Fruit fly (Drosophila melanogaster) whole organism, embryonic: ENCODE results near the gene RhoGAP18B.

Experiments
- Atf3 ChIP-seq: fragments of 200-800 bp; sonication (Bioruptor generic); optimal IDR thresholded peaks from 3 replicates; lab custom pipeline; 2016; ENCODE audit warnings: missing biosample characterization, missing genetic modification characterization
- Atf6 ChIP-seq: fragments of 200-800 bp; sonication (Bioruptor generic); IDR thresholded peaks from 2 replicates; pipeline ENCODE4 v1.3.6; 2022; ENCODE audit warnings: missing biosample characterization, missing genetic modification characterization
- BtbVII ChIP-seq: fragments of 200-800 bp; sonication (Bioruptor generic); optimal IDR thresholded peaks from 3 replicates; lab custom pipeline; 2017; ENCODE audit warnings: missing biosample characterization, mild to moderate bottlenecking, missing genetic modification characterization
- CG10147 ChIP-seq: fragments of 200-800 bp; sonication (Bioruptor generic); optimal IDR thresholded peaks from 2 replicates; lab custom pipeline; 2019; ENCODE audit warnings: missing biosample characterization, mild to moderate bottlenecking, missing genetic modification characterization, moderate library complexity
- CG10321 ChIP-seq: fragments of 200-800 bp; sonication (Bioruptor generic); IDR thresholded peaks from 2 replicates; pipeline ENCODE4 v1.3.6; 2022; ENCODE audit warnings: missing biosample characterization, missing genetic modification characterization
- CG13123 ChIP-seq: fragments of 200-800 bp; sonication (Bioruptor generic); optimal IDR thresholded peaks from 2 replicates; lab custom pipeline; 2016; ENCODE audit warnings: missing biosample characterization, missing genetic modification characterization
- CG13287 ChIP-seq: fragments of 200-800 bp; sonication (Bioruptor generic); IDR thresholded peaks from 2 replicates; pipeline ENCODE4 v1.3.6; 2022; ENCODE audit warnings: missing biosample characterization, missing genetic modification characterization; ENCODE audit not compliant: partially characterized antibody
- CG2678 ChIP-seq: fragments of 200-800 bp; sonication (Bioruptor generic); optimal IDR thresholded peaks from 3 replicates; lab custom pipeline; 2019; ENCODE audit warnings: missing biosample characterization, mild to moderate bottlenecking, missing genetic modification characterization, moderate library complexity
- CG2875 ChIP-seq: fragments of 200-800 bp; sonication (Bioruptor generic); optimal IDR thresholded peaks from 2 replicates; lab custom pipeline; 2017; ENCODE audit warnings: missing biosample characterization, mild to moderate bottlenecking, missing genetic modification characterization, missing genetic modification reagents
- CG33557 ChIP-seq: fragments of 200-800 bp; sonication (Bioruptor generic); optimal IDR thresholded peaks from 2 replicates; lab custom pipeline; 2019; ENCODE audit warnings: missing biosample characterization, mild to moderate bottlenecking, missing genetic modification characterization, moderate library complexity
- CG3838 ChIP-seq: fragments of 200-800 bp; sonication (Bioruptor generic); optimal IDR thresholded peaks from 3 replicates; lab custom pipeline; 2016; ENCODE audit warnings: missing biosample characterization, missing genetic modification characterization
- CG5180 ChIP-seq: fragments of 200-800 bp; sonication (Bioruptor generic); optimal IDR thresholded peaks from 3 replicates; lab custom pipeline; 2017; ENCODE audit warnings: missing biosample characterization, missing genetic modification characterization, mild to moderate bottlenecking, moderate library complexity, missing genetic modification reagents
- CG6175 ChIP-seq: fragments of 200-800 bp; sonication (Bioruptor generic); IDR thresholded peaks from 3 replicates; pipeline ENCODE4 v1.3.6; 2022; ENCODE audit warnings: missing biosample characterization, missing genetic modification characterization
- CG6272 ChIP-seq: fragments of 200-800 bp; sonication (Bioruptor generic); IDR thresholded peaks from 2 replicates; pipeline ENCODE4 v1.3.6; 2022; ENCODE audit warnings: missing biosample characterization, missing genetic modification characterization
- CG6791 ChIP-seq: fragments of 200-800 bp; sonication (Bioruptor generic); IDR thresholded peaks from 3 replicates; pipeline ENCODE4 v1.3.6; 2022; ENCODE audit warnings: missing biosample characterization, missing genetic modification characterization; ENCODE audit not compliant: partially characterized antibody
- CG7786 ChIP-seq: fragments of 200-800 bp; sonication (Bioruptor generic); optimal IDR thresholded peaks from 2 replicates; lab custom pipeline; 2016; ENCODE audit warnings: missing biosample characterization, missing genetic modification characterization
- Ets97D ChIP-seq: fragments of 200-800 bp; sonication (Bioruptor generic); optimal IDR thresholded peaks from 3 replicates; lab custom pipeline; 2016; ENCODE audit warnings: missing biosample characterization, missing genetic modification characterization
- Fer2 ChIP-seq: fragments of 200-800 bp; sonication (Bioruptor generic); optimal IDR thresholded peaks from 2 replicates; lab custom pipeline; 2018; ENCODE audit warnings: missing biosample characterization, mild to moderate bottlenecking, missing genetic modification characterization, moderate library complexity
- Fer3 ChIP-seq: fragments of 200-800 bp; sonication (Bioruptor generic); optimal IDR thresholded peaks from 2 replicates; lab custom pipeline; 2018; ENCODE audit warnings: missing biosample characterization, mild to moderate bottlenecking, missing genetic modification characterization, moderate library complexity
- HmgZ ChIP-seq: fragments of 200-800 bp; sonication (Bioruptor generic); optimal IDR thresholded peaks from 2 replicates; lab custom pipeline; 2018; ENCODE audit warnings: missing biosample characterization, mild to moderate bottlenecking, missing genetic modification characterization
- Nf-YB ChIP-seq: fragments of 200-800 bp; sonication (Bioruptor generic); optimal IDR thresholded peaks from 3 replicates; lab custom pipeline; 2019; ENCODE audit warnings: missing biosample characterization, mild to moderate bottlenecking, missing genetic modification characterization, moderate library complexity
- Ptx1 ChIP-seq: fragments of 200-800 bp; sonication (Bioruptor generic); IDR thresholded peaks from 2 replicates; pipeline ENCODE4 v1.3.6; 2022; ENCODE audit warnings: missing biosample characterization, missing genetic modification characterization
- Ssrp ChIP-seq: fragments of 200-800 bp; sonication (Bioruptor generic); optimal IDR thresholded peaks from 2 replicates; lab custom pipeline; 2018; ENCODE audit warnings: missing biosample characterization, mild to moderate bottlenecking, missing genetic modification characterization, moderate library complexity
- ase ChIP-seq: fragments of 200-800 bp; sonication (Bioruptor generic); IDR thresholded peaks from 3 replicates; pipeline ENCODE4 v1.3.6; 2022; ENCODE audit warnings: missing biosample characterization, missing genetic modification characterization
- ash1 ChIP-seq: fragments of 200-800 bp; sonication (Bioruptor generic); optimal IDR thresholded peaks from 2 replicates; lab custom pipeline; 2018; ENCODE audit warnings: missing biosample characterization, mild to moderate bottlenecking, missing genetic modification characterization
- cg ChIP-seq: fragments of 200-800 bp; sonication (Bioruptor generic); optimal IDR thresholded peaks from 3 replicates; lab custom pipeline; 2019; ENCODE audit warnings: missing biosample characterization, mild to moderate bottlenecking, missing genetic modification characterization, moderate library complexity
- crp ChIP-seq, 2 experiments: fragments of 200-800 bp; sonication (Bioruptor generic); optimal IDR thresholded peaks; 2 replicates in 1 of 2; 3 replicates in 1 of 2; lab custom pipeline; 2017; ENCODE audit warnings: missing biosample characterization in 2 of 2, missing genetic modification characterization in 2 of 2, mild to moderate bottlenecking in 1 of 2, moderate library complexity in 1 of 2
- dmrt11E ChIP-seq: fragments of 200-800 bp; sonication (Bioruptor generic); optimal IDR thresholded peaks from 3 replicates; lab custom pipeline; 2018; ENCODE audit warnings: missing biosample characterization, mild to moderate bottlenecking, missing genetic modification characterization, moderate library complexity
- en ChIP-seq: fragments of 200-800 bp; sonication (Bioruptor generic); optimal IDR thresholded peaks from 2 replicates; lab custom pipeline; 2016; ENCODE audit warnings: missing biosample characterization, missing genetic modification characterization
- esg ChIP-seq: fragments of 200-800 bp; sonication (Bioruptor generic); conservative IDR thresholded peaks from 2 replicates; pipeline ENCODE4 v1.3.6; 2022; ENCODE audit warnings: missing biosample characterization, missing genetic modification characterization
- fd3F ChIP-seq: fragments of 200-800 bp; sonication (Bioruptor generic); optimal IDR thresholded peaks from 2 replicates; lab custom pipeline; 2018; ENCODE audit warnings: missing biosample characterization, mild to moderate bottlenecking, missing genetic modification characterization, moderate library complexity
- gem ChIP-seq: fragments of 200-800 bp; sonication (Bioruptor generic); optimal IDR thresholded peaks from 2 replicates; lab custom pipeline; 2019; ENCODE audit warnings: missing biosample characterization, mild to moderate bottlenecking, missing genetic modification characterization, moderate library complexity
- gfzf ChIP-seq: fragments of 200-800 bp; sonication (Bioruptor generic); optimal IDR thresholded peaks from 2 replicates; lab custom pipeline; 2016; ENCODE audit warnings: missing biosample characterization, mild to moderate bottlenecking, missing genetic modification characterization, moderate library complexity
- gsb ChIP-seq: fragments of 200-800 bp; sonication (Bioruptor generic); IDR thresholded peaks from 2 replicates; pipeline ENCODE4 v1.3.6; 2022; ENCODE audit warnings: missing biosample characterization, missing genetic modification characterization
- hkb ChIP-seq, 2 experiments: fragments of 200-800 bp in 1 of 2; fragments of >200 bp in 1 of 2; sonication (Bioruptor generic) in 1 of 2; IDR thresholded peaks in 1 of 2; optimal IDR thresholded peaks in 1 of 2; 2 replicates each; pipeline versions ENCODE4 v1.3.6 to Lab custom; 2017 to 2022; ENCODE audit warnings: missing biosample characterization in 1 of 2, missing genetic modification characterization in 1 of 2
- lbe ChIP-seq: fragments of 200-800 bp; sonication (Bioruptor generic); optimal IDR thresholded peaks from 2 replicates; lab custom pipeline; 2016; ENCODE audit warnings: missing biosample characterization, mild to moderate bottlenecking, missing genetic modification characterization
- lov ChIP-seq, 2 experiments: fragments of 200-800 bp in 1 of 2; fragments of >200 bp in 1 of 2; sonication (Bioruptor generic) in 1 of 2; IDR thresholded peaks in 1 of 2; optimal IDR thresholded peaks in 1 of 2; 2 replicates in 1 of 2; 3 replicates in 1 of 2; pipeline versions ENCODE4 v1.3.6 to Lab custom; 2017 to 2022; ENCODE audit warnings: missing biosample characterization in 1 of 2, missing genetic modification characterization in 1 of 2
- maf-S ChIP-seq: fragments of 200-800 bp; sonication (Bioruptor generic); optimal IDR thresholded peaks from 2 replicates; lab custom pipeline; 2016; ENCODE audit warnings: missing biosample characterization, missing genetic modification characterization
- mld ChIP-seq: fragments of 200-800 bp; sonication (Bioruptor generic); IDR thresholded peaks from 3 replicates; pipeline ENCODE4 v1.3.6; 2022; ENCODE audit warnings: missing biosample characterization, missing genetic modification characterization; ENCODE audit not compliant: partially characterized antibody
- pb ChIP-seq: fragments of 200-800 bp; sonication (Bioruptor generic); optimal IDR thresholded peaks from 3 replicates; lab custom pipeline; 2016; ENCODE audit warnings: missing biosample characterization, missing genetic modification characterization
- repo ChIP-seq: fragments of 200-800 bp; sonication (Bioruptor generic); optimal IDR thresholded peaks from 2 replicates; lab custom pipeline; 2016; ENCODE audit warnings: missing biosample characterization, missing genetic modification characterization
- row ChIP-seq: fragments of 200-800 bp; sonication (Bioruptor generic); IDR thresholded peaks from 3 replicates; pipeline ENCODE4 v1.3.6; 2022; ENCODE audit warnings: missing biosample characterization, missing genetic modification characterization
- scrt ChIP-seq: fragments of 200-800 bp; sonication (Bioruptor generic); optimal IDR thresholded peaks from 2 replicates; lab custom pipeline; 2018; ENCODE audit warnings: missing biosample characterization, mild to moderate bottlenecking, missing genetic modification characterization, moderate library complexity
- sim ChIP-seq: fragments of 200-800 bp; sonication (Bioruptor generic); IDR thresholded peaks from 2 replicates; pipeline ENCODE4 v1.3.6; 2022; ENCODE audit warnings: missing biosample characterization, missing genetic modification characterization
- sob ChIP-seq: fragments of 200-800 bp; sonication (Bioruptor generic); IDR thresholded peaks from 2 replicates; pipeline ENCODE4 v1.3.6; 2022; ENCODE audit warnings: missing biosample characterization, missing genetic modification characterization
- sr ChIP-seq: fragments of 200-800 bp; sonication (Bioruptor generic); IDR thresholded peaks from 3 replicates; pipeline ENCODE4 v1.3.6; 2022; ENCODE audit warnings: missing biosample characterization, missing genetic modification characterization
- toy ChIP-seq: fragments of 200-800 bp; sonication (Bioruptor generic); IDR thresholded peaks from 2 replicates; pipeline ENCODE4 v1.3.6; 2022; ENCODE audit warnings: missing biosample characterization, missing genetic modification characterization
- vvl ChIP-seq: fragments of 200-800 bp; sonication (Bioruptor generic); IDR thresholded peaks from 2 replicates; pipeline ENCODE4 v1.3.6; 2022; ENCODE audit warnings: missing biosample characterization, missing genetic modification characterization
- wdn ChIP-seq: fragments of 200-800 bp; sonication (Bioruptor generic); IDR thresholded peaks from 2 replicates; pipeline ENCODE4 v1.3.6; 2022; ENCODE audit warnings: missing biosample characterization, missing genetic modification characterization

RhoGAP18B gene

DNA sequence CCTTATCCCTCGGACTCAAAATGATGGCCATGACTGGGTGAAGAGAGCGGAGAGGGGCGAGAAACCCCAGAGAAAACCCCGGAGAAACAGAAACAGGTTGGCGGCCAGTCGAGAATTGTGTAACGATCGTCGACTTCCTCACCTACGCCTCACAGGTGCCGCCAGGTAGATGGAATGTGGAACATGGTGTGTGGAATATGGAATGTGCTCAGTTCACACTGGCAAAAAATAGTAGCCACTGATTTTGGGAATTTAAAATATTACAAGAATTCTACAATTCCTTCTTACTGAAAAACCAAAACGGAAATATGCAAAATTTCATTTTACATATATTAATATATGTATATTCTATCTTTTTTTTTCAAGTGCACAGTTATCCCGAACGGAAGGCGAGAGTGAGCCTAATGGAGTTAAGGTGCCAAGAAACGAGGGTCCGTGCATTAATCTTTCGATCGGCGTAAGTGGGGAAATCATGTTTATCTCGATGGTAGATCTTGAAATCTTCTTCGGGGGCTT lies 10.9 kb downstream of the RhoGAP18B start:
- TF ChIP-seq CG7786 (GFP tag; lab: Kevin White, UChicago) (peak; percentile 28), en (GFP tag; lab: Kevin White, UChicago) (no peak), dmrt11E (tag; lab: Kevin White, UChicago) (peak; percentile 98), CG13123 (GFP tag; lab: Kevin White, UChicago) (peak; percentile 67), CG6272 (peak; percentile 72), CG10321 (GFP tag; lab: Robert Waterston, UW) (no peak), lov (optimal IDR thresholded peaks at IDR 0.05; lab: Kevin White, UChicago) (no peak), lov (GFP tag; IDR thresholded peaks at IDR 0.05; lab: Robert Waterston, UW) (peak; percentile 90), lbe (peak; percentile 78), cg (GFP tag; lab: Kevin White, UChicago) (no peak), sob (GFP tag; lab: Robert Waterston, UW) (peak; percentile 80), CG6791 (peak; percentile 40; the same call in 2 of the 3 replicates), repo (GFP tag; lab: Kevin White, UChicago) (no peak), mld (GFP tag; lab: Robert Waterston, UW) (no peak), sim (peak; percentile 83), Nf-YB (GFP tag; lab: Kevin White, UChicago) (peak; percentile 74), Ssrp (tag; lab: Kevin White, UChicago) (peak; percentile 81), gfzf (GFP tag; lab: Kevin White, UChicago) (no peak), Fer2 (tag; lab: Kevin White, UChicago) (peak; percentile 48), vvl (GFP tag; lab: Robert Waterston, UW) (peak; percentile 91), gsb (GFP tag; lab: Robert Waterston, UW) (peak; percentile 54; the same call in 1 of the 2 replicates), row (GFP tag; lab: Robert Waterston, UW) (peak; percentile 82), toy (GFP tag; lab: Robert Waterston, UW) (peak; percentile 64), Ptx1 (GFP tag; lab: Robert Waterston, UW) (peak; percentile 77), CG2875 (GFP tag; lab: Kevin White, UChicago) (peak; percentile 82), CG3838 (GFP tag; lab: Kevin White, UChicago) (no peak), CG2678 (tag; lab: Kevin White, UChicago) (peak; percentile 85), CG13287 (GFP tag; lab: Robert Waterston, UW) (no peak), pb (GFP tag; lab: Kevin White, UChicago) (no peak), scrt (peak; percentile 65), BtbVII (GFP tag; lab: Kevin White, UChicago) (peak; percentile 53), HmgZ (tag; lab: Kevin White, UChicago) (peak; percentile 50), CG6175 (GFP tag; lab: Robert Waterston, UW) (peak; percentile 52; the same call in 1 of the 3 replicates), CG10147 (GFP tag; lab: Kevin White, UChicago) (peak; percentile 80), sr (GFP tag; lab: Robert Waterston, UW) (no peak; the same call in 2 of the 3 replicates), esg (GFP tag; lab: Robert Waterston, UW) (peak; percentile 66), ash1 (GFP tag; lab: Kevin White, UChicago) (no peak), Ets97D (GFP tag; lab: Kevin White, UChicago) (no peak), CG33557 (peak; percentile 97), CG5180 (GFP tag; lab: Kevin White, UChicago) (peak; percentile 63), crp (GFP tag; optimal IDR thresholded peaks at IDR 0.05; lab: Kevin White, UChicago) (peak in 1 of 2 experiments; percentile 20), maf-S (GFP tag; lab: Kevin White, UChicago) (no peak), gem (tag; lab: Kevin White, UChicago) (peak; percentile 93), Atf6 (peak; percentile 73), fd3F (GFP tag; lab: Kevin White, UChicago) (peak; percentile 25), hkb (optimal IDR thresholded peaks at IDR 0.05; lab: Kevin White, UChicago) (no peak), hkb (GFP tag; IDR thresholded peaks at IDR 0.05; lab: Robert Waterston, UW) (peak; percentile 82), ase (peak; percentile 47; the same call in 1 of the 3 replicates), Fer3 (peak; percentile 77), Atf3 (no peak), wdn (peak; percentile 55)
